Fruit fly (Drosophila melanogaster) whole organism, wandering third instar larva: ENCODE data around the gene fwd.

ENCODE experiments used
- CG32264 ChIP-seq: fragments of 200-800 bp; sonication (Bioruptor generic); optimal IDR thresholded peaks from 2 replicates; lab custom pipeline; 2016; ENCODE audit warnings: missing biosample characterization, missing genetic modification characterization
- Dfd ChIP-seq: fragments of >200 bp; optimal IDR thresholded peaks from 2 replicates; lab custom pipeline; 2017; ENCODE audit warnings: missing biosample characterization, missing genetic modification characterization
- OdsH ChIP-seq: fragments of 200-800 bp; sonication (Bioruptor generic); optimal IDR thresholded peaks from 2 replicates; lab custom pipeline; 2016; ENCODE audit warnings: missing biosample characterization, mild to moderate bottlenecking, missing genetic modification characterization
- br ChIP-seq: fragments of 200-800 bp; sonication (Bioruptor generic); optimal IDR thresholded peaks from 2 replicates; lab custom pipeline; 2016; ENCODE audit warnings: missing biosample characterization, missing genetic modification characterization
- dl ChIP-seq, 2 experiments: fragments of 175-275, 200-275 bp in 1 of 2; fragments of 200-275 bp in 1 of 2; sonication (Bioruptor generic); optimal IDR thresholded peaks; lab custom pipeline; 2018; ENCODE audit warnings: mild to moderate bottlenecking in 2 of 2, missing biosample characterization in 2 of 2, missing genetic modification characterization in 2 of 2, moderate library complexity in 2 of 2; ENCODE audit not compliant: partially characterized antibody in 2 of 2, insufficient read depth in 1 of 2
- fru ChIP-seq: fragments of 200-800 bp; sonication (Bioruptor generic); optimal IDR thresholded peaks from 3 replicates; lab custom pipeline; 2016; ENCODE audit warnings: missing biosample characterization, mild to moderate bottlenecking, missing genetic modification characterization
- psq ChIP-seq: fragments of 200-800 bp; sonication (Bioruptor generic); optimal IDR thresholded peaks from 3 replicates; lab custom pipeline; 2017; ENCODE audit warnings: missing biosample characterization, mild to moderate bottlenecking, missing genetic modification characterization, moderate library complexity

- TF ChIP-seq CG32264 (GFP tag; lab: Kevin White, UChicago), result no peak
- no peak for TF ChIP-seq dl (GFP tag; optimal IDR thresholded peaks at IDR 0.05; lab: Kevin White, UChicago; ENCODE audit: insufficient read depth in 1 of 2, partially characterized antibody in 2 of 2)
- TF ChIP-seq Dfd (GFP tag; lab: Kevin White, UChicago), result no peak
- no peak for TF ChIP-seq br (GFP tag; lab: Kevin White, UChicago)
- TF ChIP-seq psq, result no peak
- no peak for TF ChIP-seq OdsH (GFP tag; lab: Kevin White, UChicago)
- no peak for TF ChIP-seq fru (GFP tag; lab: Kevin White, UChicago)
Observed at dm6 chr3L:267618-268017, 52.1 kb downstream of the fwd start.
